Fruit fly (Drosophila melanogaster): ENCODE results near the gene CG33702.

Gene CG33702

dm6 chr3L:9512560-9512959 is 649 bp downstream of the CG33702 start, which contains the start of gene CG33703:
Gene CG33703, minus strand, starts transcription at chr3L:9512660.
- no peak for TF ChIP-seq bab1 (GFP tag; optimal IDR thresholded peaks at IDR 0.05)
- TF ChIP-seq CG1620 (GFP tag; optimal IDR thresholded peaks at IDR 0.05): no peak
- no peak for TF ChIP-seq pad (GFP tag; optimal IDR thresholded peaks at IDR 0.05)
- no peak for TF ChIP-seq toe (GFP tag; optimal IDR thresholded peaks at IDR 0.05)
- TF ChIP-seq kay (GFP tag; ENCODE audit: borderline replicate concordance): peak; percentile 29
- no peak for TF ChIP-seq ovo (GFP tag; optimal IDR thresholded peaks at IDR 0.05)
- TF ChIP-seq cic (GFP tag; optimal IDR thresholded peaks at IDR 0.05): no peak
- no peak for TF ChIP-seq CG7045 (GFP tag; optimal IDR thresholded peaks at IDR 0.05)

dm6 chr3L:9511287-9512256 is 1.6 kb downstream of the CG33702 start, which contains the start of gene RpS9:
Gene RpS9, minus strand, starts transcription at chr3L:9511531.
- TF ChIP-seq CG5204 (GFP tag; optimal IDR thresholded peaks at IDR 0.05) (no peak), bab1 (GFP tag; optimal IDR thresholded peaks at IDR 0.05) (peak; percentile 68), pad (GFP tag; optimal IDR thresholded peaks at IDR 0.05) (peak; percentile 95), cic (GFP tag; optimal IDR thresholded peaks at IDR 0.05) (no peak), CG14711 (tag; optimal IDR thresholded peaks at IDR 0.05) (peak; percentile 36), Hr96 (GFP tag; optimal IDR thresholded peaks at IDR 0.05) (peak; percentile 46), CG11617 (GFP tag; optimal IDR thresholded peaks at IDR 0.05) (peak; percentile 34), CG7045 (GFP tag; optimal IDR thresholded peaks at IDR 0.05) (no peak), toe (GFP tag; optimal IDR thresholded peaks at IDR 0.05) (peak; percentile 12), Mnt (GFP tag; optimal IDR thresholded peaks at IDR 0.05) (peak; percentile 38), tj (GFP tag; optimal IDR thresholded peaks at IDR 0.05) (peak; percentile 18), CG12768 (GFP tag; optimal IDR thresholded peaks at IDR 0.05) (peak; percentile 56), CG33017 (tag; optimal IDR thresholded peaks at IDR 0.05) (peak; percentile 34), kay (GFP tag; ENCODE audit: borderline replicate concordance) (peak; percentile 46), Crg-1 (GFP tag; optimal IDR thresholded peaks at IDR 0.05) (no peak), ovo (GFP tag; optimal IDR thresholded peaks at IDR 0.05) (no peak), Clk (GFP tag; optimal IDR thresholded peaks at IDR 0.05) (no peak), CG7101 (tag; optimal IDR thresholded peaks at IDR 0.05) (peak; percentile 51), cnc (optimal IDR thresholded peaks at IDR 0.05) (no peak), CG1620 (GFP tag; optimal IDR thresholded peaks at IDR 0.05) (no peak)

- TF ChIP-seq CG33017 (tag; optimal IDR thresholded peaks at IDR 0.05) (peak; percentile 19), ovo (GFP tag; optimal IDR thresholded peaks at IDR 0.05) (peak; percentile 32), bab1 (GFP tag; optimal IDR thresholded peaks at IDR 0.05) (peak; percentile 40), CG11617 (GFP tag; optimal IDR thresholded peaks at IDR 0.05) (no peak), kay (GFP tag; ENCODE audit: borderline replicate concordance) (no peak), Crg-1 (GFP tag; optimal IDR thresholded peaks at IDR 0.05) (peak; percentile 22), CG12768 (GFP tag; optimal IDR thresholded peaks at IDR 0.05) (peak; percentile 33), Mnt (GFP tag; optimal IDR thresholded peaks at IDR 0.05) (peak; percentile 76), CG7101 (tag; optimal IDR thresholded peaks at IDR 0.05) (no peak), pad (GFP tag; optimal IDR thresholded peaks at IDR 0.05) (peak; percentile 84), CG5204 (GFP tag; optimal IDR thresholded peaks at IDR 0.05) (no peak), CG1620 (GFP tag; optimal IDR thresholded peaks at IDR 0.05) (no peak), toe (GFP tag; optimal IDR thresholded peaks at IDR 0.05) (no peak), cic (GFP tag; optimal IDR thresholded peaks at IDR 0.05) (peak; percentile 61), tj (GFP tag; optimal IDR thresholded peaks at IDR 0.05) (peak; percentile 97), CG14711 (tag; optimal IDR thresholded peaks at IDR 0.05) (peak; percentile 29), cnc (optimal IDR thresholded peaks at IDR 0.05) (peak; percentile 35 to 58), CG7045 (GFP tag; optimal IDR thresholded peaks at IDR 0.05) (no peak), Clk (GFP tag; optimal IDR thresholded peaks at IDR 0.05) (no peak), Hr96 (GFP tag; optimal IDR thresholded peaks at IDR 0.05) (peak; percentile 33)
Observed at dm6 chr3L:9509037-9509830, 4.0 kb downstream of the CG33702 start, which contains the start of gene CG3408. Gene CG3408, minus strand, starts transcription at chr3L:9509583.

dm6 chr3L:9508653-9509036 is 4.6 kb downstream of the CG33702 start:
- TF ChIP-seq CG14711 (tag; optimal IDR thresholded peaks at IDR 0.05) (peak; percentile 24), cic (GFP tag; optimal IDR thresholded peaks at IDR 0.05) (no peak)

DNA sequence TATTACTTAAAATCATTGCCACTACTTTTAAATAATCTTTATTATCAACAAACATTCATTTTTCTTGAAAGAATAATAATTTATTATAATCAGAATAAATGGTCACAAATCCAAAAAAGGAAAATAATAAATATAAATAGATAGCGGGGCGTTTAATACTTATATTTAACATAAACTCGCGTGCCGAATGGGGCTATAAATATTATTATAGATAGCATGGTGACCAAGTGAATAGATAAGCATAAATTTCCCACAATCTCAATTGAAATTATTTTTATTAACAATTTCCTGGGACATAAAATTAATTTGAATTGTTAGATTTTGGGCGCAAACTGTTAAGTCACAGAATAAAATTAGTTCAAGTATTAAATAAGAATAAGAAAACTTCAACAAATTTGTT is 6.8 kb downstream of the CG33702 start:
- TF ChIP-seq CG33017 (tag; optimal IDR thresholded peaks at IDR 0.05) (no peak), kay (GFP tag; ENCODE audit: borderline replicate concordance) (peak; percentile 41)

DNA sequence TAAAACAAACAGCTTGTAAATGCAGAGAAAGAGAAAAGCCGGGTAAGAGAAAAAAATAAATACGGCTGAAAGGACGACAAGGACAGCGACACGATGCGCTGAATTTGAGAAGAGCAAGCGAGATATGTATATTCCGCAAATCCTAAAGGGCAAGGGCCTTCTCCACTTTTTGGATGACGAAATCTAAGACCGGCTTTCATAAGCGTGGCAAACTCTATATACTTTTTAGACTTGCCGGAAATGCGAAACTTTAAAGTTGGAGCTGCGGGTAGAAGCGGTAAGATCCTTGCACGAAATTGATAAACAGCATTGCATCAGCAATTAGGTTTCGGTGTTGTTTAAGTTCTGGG is 7.5 kb downstream of the CG33702 start:
- no peak for TF ChIP-seq Crg-1 (GFP tag; optimal IDR thresholded peaks at IDR 0.05)
- no peak for TF ChIP-seq Hr96 (GFP tag; optimal IDR thresholded peaks at IDR 0.05)
- TF ChIP-seq cic (GFP tag; optimal IDR thresholded peaks at IDR 0.05): no peak
- no peak for TF ChIP-seq kay (GFP tag; ENCODE audit: borderline replicate concordance)
- TF ChIP-seq tj (GFP tag; optimal IDR thresholded peaks at IDR 0.05): peak; percentile 34
- TF ChIP-seq CG7045 (GFP tag; optimal IDR thresholded peaks at IDR 0.05): no peak
